Worm (Caenorhabditis elegans) whole organism, L1 larva: ENCODE measurements around the gene B0281.4.

ENCODE experiments used
- blmp-1 ChIP-seq: fragments of 150-350 bp; optimal IDR thresholded peaks from 2 replicates; lab custom pipeline; 2014; ENCODE audit warnings: missing biosample characterization, missing genetic modification characterization
- ceh-82 ChIP-seq, 3 experiments: fragments of 150-350 bp in 1 of 3; sonication (generic microtip) in 2 of 3; optimal IDR thresholded peaks; 2 replicates each; lab custom pipeline; 2014 to 2017; ENCODE audit warnings: missing biosample characterization in 3 of 3, missing genetic modification characterization in 3 of 3
- ces-1 ChIP-seq: fragments of 150-350 bp; optimal IDR thresholded peaks from 2 replicates; lab custom pipeline; 2014; ENCODE audit warnings: missing biosample characterization, missing genetic modification reagents, missing genetic modification characterization
- lin-13 ChIP-seq: fragments of 150-350 bp; optimal IDR thresholded peaks from 2 replicates; lab custom pipeline; 2014; ENCODE audit warnings: missing biosample characterization, missing genetic modification reagents, missing genetic modification characterization
- nhr-47 ChIP-seq: sonication (generic microtip); optimal IDR thresholded peaks from 2 replicates; lab custom pipeline; 2016; ENCODE audit warnings: mild to moderate bottlenecking, missing genetic modification characterization, moderate library complexity, missing compliant biosample characterization
- zip-4 ChIP-seq: fragments of 200-800 bp; sonication (Bioruptor generic); optimal IDR thresholded peaks from 2 replicates; lab custom pipeline; 2018; ENCODE audit warnings: mild to moderate bottlenecking, missing genetic modification characterization, moderate library complexity, missing compliant biosample characterization

DNA sequence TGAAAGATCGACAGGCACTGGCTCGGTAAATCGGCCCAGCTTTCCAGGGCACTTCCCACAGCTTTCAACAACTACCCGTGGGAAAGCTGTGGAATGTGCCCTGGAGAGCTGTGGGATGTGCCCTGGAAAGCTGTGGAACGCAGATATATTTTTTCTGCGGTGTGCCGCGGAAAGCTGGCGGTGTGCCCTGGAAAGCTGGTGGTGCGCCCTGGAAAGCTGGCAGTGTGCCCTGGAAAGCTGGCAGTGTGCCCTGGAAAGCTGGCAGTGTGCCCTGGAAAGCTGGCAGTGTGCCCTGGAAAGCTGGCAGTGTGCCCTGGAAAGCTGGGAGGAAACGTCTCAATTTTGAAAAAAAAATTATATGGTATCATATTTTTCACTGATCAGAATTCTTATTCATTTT, 24.9 kb downstream of the B0281.4 start:
- TF ChIP-seq ces-1 (GFP tag; lab: Kevin White, UChicago) (no peak), nhr-47 (tag; lab: Kevin White, UChicago) (no peak), zip-4 (no peak), ceh-82 (tag; optimal IDR thresholded peaks at IDR 0.05; lab: Kevin White, UChicago) (no peak), blmp-1 (tag; lab: Kevin White, UChicago) (no peak), lin-13 (GFP tag; lab: Kevin White, UChicago) (no peak)
